Fruit fly (Drosophila melanogaster) Kc167 (cell line): ENCODE data around the gene Or2a.

ENCODE experiments used
- Sin3A ChIP-seq: fragments of >200 bp; optimal IDR thresholded peaks from 2 replicates; lab custom pipeline; 2018; ENCODE audit warnings: missing external identifiers
- h ChIP-seq: fragments of >200 bp; optimal IDR thresholded peaks from 3 replicates; lab custom pipeline; 2018; ENCODE audit warnings: missing external identifiers
- insv ChIP-seq: fragments of >200 bp; optimal IDR thresholded peaks from 3 replicates; lab custom pipeline; 2018; ENCODE audit warnings: missing external identifiers
- psq ChIP-seq: fragments of >200 bp; optimal IDR thresholded peaks from 2 replicates; lab custom pipeline; 2017; ENCODE audit warnings: missing external identifiers

- TF ChIP-seq h (lab: Kevin White, UChicago) (no peak), insv (no peak), psq (lab: Kevin White, UChicago) (no peak), Sin3A (lab: Kevin White, UChicago) (no peak)
These were observed 50.4 kb downstream of the Or2a start for dm6 chrX:2296230-2297044.
